Worm (Caenorhabditis elegans) whole organism, L3 larva: Measurements from ENCODE around the gene tmem-132.

Experiments
- ZK546.5 ChIP-seq: sonication (generic microtip); optimal IDR thresholded peaks from 2 replicates; lab custom pipeline; 2017; ENCODE audit warnings: missing biosample characterization, missing genetic modification characterization
- aly-2 ChIP-seq: fragments of 150-350 bp; optimal IDR thresholded peaks from 2 replicates; lab custom pipeline; 2014; ENCODE audit warnings: missing biosample characterization, missing genetic modification characterization
- ama-1 ChIP-seq: fragments of 150-350 bp; optimal IDR thresholded peaks from 2 replicates; lab custom pipeline; 2018
- ceh-28 ChIP-seq: fragments of 150-350 bp; optimal IDR thresholded peaks from 2 replicates; lab custom pipeline; 2014; ENCODE audit warnings: missing biosample characterization, missing genetic modification reagents, missing genetic modification characterization
- egl-27 ChIP-seq: sonication (generic microtip); optimal IDR thresholded peaks from 4 replicates; lab custom pipeline; 2017; ENCODE audit warnings: missing biosample characterization, missing genetic modification reagents, missing genetic modification characterization
- elt-3 ChIP-seq, 3 experiments: fragments of 150-350 bp in 1 of 3; sonication (generic microtip) in 2 of 3; optimal IDR thresholded peaks; 2 replicates in 2 of 3; 4 replicates in 1 of 3; lab custom pipeline; 2014 to 2017; ENCODE audit warnings: missing biosample characterization in 3 of 3, missing genetic modification characterization in 3 of 3
- fkh-10 ChIP-seq: sonication (generic microtip); optimal IDR thresholded peaks from 2 replicates; lab custom pipeline; 2017; ENCODE audit warnings: missing biosample characterization, missing genetic modification reagents, missing genetic modification characterization
- fkh-2 ChIP-seq: fragments of 150-350 bp; optimal IDR thresholded peaks from 2 replicates; lab custom pipeline; 2014; ENCODE audit warnings: missing biosample characterization, missing genetic modification reagents, missing genetic modification characterization
- fos-1 ChIP-seq: fragments of 150-350 bp; optimal IDR thresholded peaks from 2 replicates; lab custom pipeline; 2014; ENCODE audit warnings: missing biosample characterization, missing genetic modification characterization
- jun-1 ChIP-seq: fragments of 150-350 bp; optimal IDR thresholded peaks from 2 replicates; lab custom pipeline; 2014; ENCODE audit warnings: missing biosample characterization, missing genetic modification reagents, missing genetic modification characterization
- lin-39 ChIP-seq: fragments of 150-350 bp; optimal IDR thresholded peaks from 2 replicates; lab custom pipeline; 2018; ENCODE audit warnings: missing biosample characterization, missing genetic modification reagents, missing genetic modification characterization
- nhr-28 ChIP-seq: fragments of 150-350 bp; optimal IDR thresholded peaks from 2 replicates; lab custom pipeline; 2014; ENCODE audit warnings: missing biosample characterization, missing genetic modification characterization

DNA sequence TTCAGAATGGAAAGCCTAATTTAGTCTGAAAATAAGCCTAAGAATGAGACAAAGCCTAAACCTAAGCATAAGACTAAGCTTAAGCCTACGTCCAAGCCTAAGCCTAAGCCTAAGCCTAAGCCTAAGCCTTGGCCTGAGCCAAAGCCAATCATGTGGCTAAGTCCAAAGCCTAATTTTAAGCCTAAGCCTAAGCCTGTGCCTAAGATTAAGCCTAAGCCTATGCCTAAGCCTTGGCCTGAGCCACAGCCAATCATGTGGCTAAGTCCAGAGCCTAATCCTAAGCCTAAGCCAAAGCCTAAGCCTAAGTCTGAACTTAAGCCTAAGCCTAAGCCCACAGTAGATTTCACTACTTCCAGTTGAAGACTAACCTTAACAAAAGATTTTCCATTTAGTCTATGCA is 41.1 kb upstream of the tmem-132 start:
- TF ChIP-seq ZK546.5 (tag; lab: Kevin White, UChicago) (no peak), nhr-28 (tag; lab: Kevin White, UChicago) (no peak), egl-27 (tag; lab: Kevin White, UChicago) (no peak), ama-1 (lab: Kevin White, UChicago) (no peak), ceh-28 (tag; lab: Kevin White, UChicago) (no peak), fos-1 (no peak), fkh-2 (tag; lab: Kevin White, UChicago) (no peak), lin-39 (tag; lab: Kevin White, UChicago) (no peak), fkh-10 (no peak), elt-3 (tag; optimal IDR thresholded peaks at IDR 0.05; lab: Kevin White, UChicago) (no peak), aly-2 (tag; lab: Kevin White, UChicago) (no peak), jun-1 (tag; lab: Kevin White, UChicago) (no peak)
